Fruit fly (Drosophila melanogaster) Kc167 (cell line): ENCODE measurements around the gene Diedel3.

Experiments used
- Myc ChIP-seq: fragments of >200 bp; optimal IDR thresholded peaks from 2 replicates; lab custom pipeline; 2017; ENCODE audit warnings: missing external identifiers
- Sin3A ChIP-seq: fragments of >200 bp; optimal IDR thresholded peaks from 2 replicates; lab custom pipeline; 2018; ENCODE audit warnings: missing external identifiers
- h ChIP-seq: fragments of >200 bp; optimal IDR thresholded peaks from 3 replicates; lab custom pipeline; 2018; ENCODE audit warnings: missing external identifiers
- insv ChIP-seq: fragments of >200 bp; optimal IDR thresholded peaks from 3 replicates; lab custom pipeline; 2018; ENCODE audit warnings: missing external identifiers
- psq ChIP-seq: fragments of >200 bp; optimal IDR thresholded peaks from 2 replicates; lab custom pipeline; 2017; ENCODE audit warnings: missing external identifiers
- ttk ChIP-seq: sonication (Bioruptor generic); optimal IDR thresholded peaks from 2 replicates; lab custom pipeline; 2017; ENCODE audit warnings: missing external identifiers

Gene Diedel3

dm6 chrX:19068873-19069272 lies 18.6 kb downstream of the Diedel3 start, which contains the start of gene CG34330:
CG34330 (minus strand) TSS chrX:19068973.
- TF ChIP-seq Sin3A (lab: Kevin White, UChicago) (no peak), Myc (lab: Kevin White, UChicago) (no peak), h (lab: Kevin White, UChicago) (no peak), insv (lab: Kevin White, UChicago) (no peak), ttk (lab: Kevin White, UChicago) (no peak), psq (lab: Kevin White, UChicago) (no peak)

DNA sequence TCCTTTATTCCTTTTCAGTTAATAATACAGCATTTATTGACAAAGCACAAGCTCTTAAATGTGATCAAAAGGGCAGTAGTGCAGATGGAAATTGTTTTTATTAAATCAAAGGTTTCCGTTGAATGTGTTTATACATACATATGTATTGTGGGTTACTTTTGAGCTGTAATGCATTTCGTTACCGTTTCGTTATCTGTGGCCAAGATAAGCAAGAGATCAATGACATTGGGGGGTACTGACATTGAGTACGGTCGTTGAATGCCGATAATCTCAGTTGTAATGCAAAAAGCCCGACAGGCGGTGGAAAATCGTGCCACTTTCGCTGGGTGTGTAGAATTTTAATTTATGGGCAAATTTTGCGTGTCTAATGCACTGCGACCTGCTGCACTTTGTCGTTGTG lies 22.7 kb downstream of the Diedel3 start:
- TF ChIP-seq ttk (lab: Kevin White, UChicago) = no peak
- no peak for TF ChIP-seq insv (lab: Kevin White, UChicago)
- no peak for TF ChIP-seq Sin3A (lab: Kevin White, UChicago)
- TF ChIP-seq Myc (lab: Kevin White, UChicago) = no peak
- no peak for TF ChIP-seq psq (lab: Kevin White, UChicago)
- no peak for TF ChIP-seq h (lab: Kevin White, UChicago)

- TF ChIP-seq Sin3A (lab: Kevin White, UChicago) = no peak
Observed at dm6 chrX:19073878-19074277, 23.6 kb downstream of the Diedel3 start.

DNA sequence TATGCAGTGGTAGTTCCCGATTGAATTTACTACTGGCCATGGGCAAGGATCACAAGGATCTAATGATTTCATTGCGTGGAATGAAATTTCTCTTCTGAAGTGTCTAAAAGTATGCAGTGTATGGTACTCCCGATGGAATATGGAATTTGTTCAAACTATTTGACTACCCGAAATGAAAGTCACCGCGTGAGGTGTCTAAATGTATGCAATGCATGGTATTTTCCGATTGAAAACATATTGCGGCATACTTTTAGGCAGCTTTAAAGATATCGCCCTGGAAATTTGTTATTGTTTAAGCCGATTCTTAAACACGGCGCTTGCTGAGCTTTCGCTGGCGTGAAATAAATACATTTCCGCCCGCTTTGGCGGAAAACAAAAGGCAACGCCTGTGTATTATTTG lies 24.3 kb downstream of the Diedel3 start:
- TF ChIP-seq insv (lab: Kevin White, UChicago) (no peak), Sin3A (lab: Kevin White, UChicago) (no peak), ttk (lab: Kevin White, UChicago) (no peak), Myc (lab: Kevin White, UChicago) (no peak), h (lab: Kevin White, UChicago) (no peak), psq (lab: Kevin White, UChicago) (no peak)

dm6 chrX:19077420-19077819 lies 27.2 kb downstream of the Diedel3 start, which contains the start of gene CG7406:
CG7406 (plus strand) TSS chrX:19077720.
- TF ChIP-seq insv (lab: Kevin White, UChicago) = no peak
- TF ChIP-seq psq (lab: Kevin White, UChicago) = no peak
- TF ChIP-seq Myc (lab: Kevin White, UChicago) = no peak
- no peak for TF ChIP-seq h (lab: Kevin White, UChicago)

DNA sequence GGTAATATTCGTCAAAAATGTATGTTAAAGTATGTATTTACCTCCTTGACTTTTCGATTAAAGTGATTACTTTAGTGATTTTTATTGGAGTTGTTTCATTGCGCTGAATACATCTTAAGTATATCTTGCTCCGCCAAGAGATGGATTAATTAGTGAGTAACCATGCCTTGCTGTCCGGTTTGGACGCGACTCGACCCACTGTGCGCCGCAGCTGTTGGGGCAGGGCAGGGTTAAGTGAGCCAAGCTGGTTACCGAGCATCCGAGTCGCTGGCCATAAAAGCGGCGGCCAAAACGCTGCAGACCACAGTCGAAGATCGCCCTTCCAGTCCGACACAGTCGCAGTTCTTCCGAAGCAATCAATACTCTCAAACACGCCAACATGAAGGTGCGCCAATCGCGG lies 31.1 kb downstream of the Diedel3 start, which contains the start of gene CG14191:
CG14191 (plus strand) TSS at position 301 of the 400 bp plus-strand sequence.
- no peak for TF ChIP-seq Myc (lab: Kevin White, UChicago)
- no peak for TF ChIP-seq ttk (lab: Kevin White, UChicago)
- TF ChIP-seq psq (lab: Kevin White, UChicago) = no peak
- TF ChIP-seq insv (lab: Kevin White, UChicago) = no peak
- TF ChIP-seq h (lab: Kevin White, UChicago) = no peak
- TF ChIP-seq Sin3A (lab: Kevin White, UChicago) = no peak

DNA sequence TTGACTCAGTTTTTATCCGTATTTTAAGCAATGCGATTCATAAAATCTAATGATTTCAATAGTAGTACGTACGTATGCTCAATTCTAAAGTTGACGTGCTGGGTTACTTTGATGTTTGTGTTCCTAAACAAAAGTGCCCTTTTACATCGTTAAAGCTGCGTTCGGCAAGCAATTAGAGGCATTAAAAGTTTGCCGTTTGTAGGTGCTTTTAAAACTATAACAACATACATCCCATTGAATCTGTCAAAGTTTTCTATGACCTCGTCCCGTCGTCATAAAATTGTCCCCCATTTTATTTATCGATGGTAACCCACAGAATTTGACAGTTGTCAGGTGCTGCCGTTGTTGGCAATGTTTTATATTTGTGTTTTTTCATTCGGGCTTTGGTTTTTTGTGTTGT lies 32.9 kb downstream of the Diedel3 start, which contains the start of gene CG7423:
CG7423 (minus strand) TSS at position 101 of the 400 bp plus-strand sequence.
- TF ChIP-seq h (lab: Kevin White, UChicago) (no peak), psq (lab: Kevin White, UChicago) (no peak), Myc (lab: Kevin White, UChicago) (no peak), insv (lab: Kevin White, UChicago) (no peak)

dm6 chrX:19096179-19096578 lies 45.9 kb downstream of the Diedel3 start:
- no peak for TF ChIP-seq psq (lab: Kevin White, UChicago)
- no peak for TF ChIP-seq insv (lab: Kevin White, UChicago)
- no peak for TF ChIP-seq h (lab: Kevin White, UChicago)
- TF ChIP-seq Myc (lab: Kevin White, UChicago) = no peak
- TF ChIP-seq Sin3A (lab: Kevin White, UChicago) = no peak
- no peak for TF ChIP-seq ttk (lab: Kevin White, UChicago)
